Worm (Caenorhabditis elegans): Measurements from ENCODE around the gene nhr-209.

DNA sequence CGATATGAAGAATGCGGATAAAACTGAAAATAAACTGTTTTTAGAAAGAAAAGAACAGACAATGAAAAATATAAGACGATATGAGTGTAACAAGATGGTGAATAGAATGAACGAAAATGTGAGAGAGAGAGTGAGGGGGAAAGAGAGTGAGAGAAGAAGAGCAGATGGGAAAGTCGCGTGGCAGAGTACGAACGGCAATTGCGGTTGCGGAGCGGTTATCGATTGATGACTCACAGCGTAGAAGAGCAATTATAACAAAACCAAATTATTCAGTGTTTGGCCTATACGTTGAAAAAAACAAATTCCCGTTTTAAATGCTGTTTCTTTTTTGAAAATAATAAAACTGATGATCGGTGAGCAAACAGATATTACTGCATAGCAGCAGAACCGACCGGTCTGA, 32.6 kb upstream of the nhr-209 start, which contains the start of gene pqn-53:
- TF ChIP-seq nhr-42 (GFP tag; IDR thresholded peaks at IDR 0.05) (no peak), mdl-1 (tag; optimal IDR thresholded peaks at IDR 0.05) (peak in 1 of 2 experiments; percentile 59)

Data from whole organism, L4 larva.